Fruit fly (Drosophila melanogaster) whole organism, pupa: Measurements from ENCODE around the gene CG31221.

ENCODE experiments used
- CG32121 ChIP-seq: fragments of 200-800 bp; sonication (Bioruptor generic); IDR thresholded peaks from 2 replicates; pipeline ENCODE4 v1.3.6; 2022; ENCODE audit warnings: missing biosample characterization, missing genetic modification characterization
- CG8301 ChIP-seq: fragments of 200-800 bp; sonication (Bioruptor generic); optimal IDR thresholded peaks from 2 replicates; lab custom pipeline; 2018; ENCODE audit warnings: missing biosample characterization, mild to moderate bottlenecking, missing genetic modification characterization
- Pif1B ChIP-seq: fragments of 200-800 bp; sonication (Bioruptor generic); optimal IDR thresholded peaks from 3 replicates; lab custom pipeline; 2016; ENCODE audit warnings: missing biosample characterization, missing genetic modification characterization
- gl ChIP-seq: fragments of 200-800 bp; sonication (Bioruptor generic); optimal IDR thresholded peaks from 2 replicates; lab custom pipeline; 2018; ENCODE audit warnings: missing biosample characterization, mild to moderate bottlenecking, missing genetic modification characterization

DNA sequence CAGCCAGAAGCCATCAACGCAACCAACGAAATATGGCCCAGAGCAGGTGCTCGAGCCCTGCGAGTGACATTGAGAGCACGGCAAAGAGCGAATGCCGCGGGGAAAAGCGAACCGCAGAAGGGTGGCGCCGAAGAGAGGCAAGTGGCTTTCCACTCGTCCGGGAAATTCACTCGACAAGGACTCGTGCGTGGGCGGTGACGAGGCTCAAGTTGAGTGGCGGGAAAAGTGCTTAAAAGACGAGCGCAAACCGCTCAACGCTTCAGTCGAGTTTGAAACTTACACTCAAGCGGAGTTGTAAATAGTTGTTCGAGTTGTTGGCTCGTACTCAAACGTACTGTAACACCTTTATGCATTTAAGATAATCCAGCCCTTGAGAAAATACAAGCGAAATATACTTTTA is at the start of gene CG31221:
- TF ChIP-seq CG32121 (GFP tag; lab: Robert Waterston, UW) (no peak), CG8301 (tag; lab: Kevin White, UChicago) (no peak), Pif1B (GFP tag; lab: Kevin White, UChicago) (no peak), gl (tag; lab: Kevin White, UChicago) (no peak)
